Worm (Caenorhabditis elegans): ENCODE results near the gene Y105C5B.20.

- TF ChIP-seq dao-5 (tag; optimal IDR thresholded peaks at IDR 0.05) (no peak), W03F9.2 (tag; optimal IDR thresholded peaks at IDR 0.05) (no peak), him-1 (tag; optimal IDR thresholded peaks at IDR 0.05) (no peak)
These were observed 31.6 kb downstream of the Y105C5B.20 start, which contains the start of gene Y105C5B.17 for ce11 chrIV:15962801-15963200.

Measured in whole organism, L4/young adult.